Worm (Caenorhabditis elegans) whole organism, L4/young adult: ENCODE results near the gene M163.7.
A peak's percentile ranks its signal among the peaks of the same experiment; 100 is the strongest.

Source experiments
- W03F9.2 ChIP-seq: fragments of 150-350 bp; optimal IDR thresholded peaks from 2 replicates; lab custom pipeline; 2014; ENCODE audit warnings: missing biosample characterization, missing genetic modification characterization
- dao-5 ChIP-seq: sonication (generic microtip); optimal IDR thresholded peaks from 2 replicates; lab custom pipeline; 2016; ENCODE audit warnings: missing genotype, missing genetic modification characterization, moderate library complexity, missing compliant biosample characterization
- him-1 ChIP-seq: sonication (generic microtip); optimal IDR thresholded peaks from 2 replicates; lab custom pipeline; 2016; ENCODE audit warnings: missing genotype, missing genetic modification reagents, missing genetic modification characterization, missing compliant biosample characterization

The M163.7 gene

DNA sequence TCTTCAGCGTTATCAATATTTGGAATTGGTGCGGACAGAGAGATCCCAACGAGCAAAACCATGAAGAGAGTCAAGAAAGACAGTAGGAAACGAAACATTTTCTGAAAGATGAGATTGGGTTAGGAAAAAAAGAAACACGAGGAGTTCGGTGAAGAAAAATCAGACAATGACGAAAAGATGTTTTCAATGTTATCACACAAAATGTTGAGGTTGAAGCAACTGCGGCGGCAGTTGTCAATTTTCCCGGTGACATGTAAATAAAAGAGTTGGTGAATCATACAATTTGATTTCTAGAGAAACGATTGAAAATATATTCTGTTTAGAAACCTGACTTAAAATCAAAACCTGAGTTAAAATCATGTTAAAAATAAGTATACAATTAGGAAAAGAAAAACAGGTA is 10.9 kb upstream of the M163.7 start, which contains the start of gene F23D12.7:
TSS of gene F23D12.7 (minus strand) at position 101 of the 400 bp plus-strand sequence.
- TF ChIP-seq dao-5 (tag; lab: Kevin White, UChicago) (no peak), him-1 (tag; lab: Kevin White, UChicago) (no peak), W03F9.2 (tag; lab: Kevin White, UChicago) (no peak)

DNA sequence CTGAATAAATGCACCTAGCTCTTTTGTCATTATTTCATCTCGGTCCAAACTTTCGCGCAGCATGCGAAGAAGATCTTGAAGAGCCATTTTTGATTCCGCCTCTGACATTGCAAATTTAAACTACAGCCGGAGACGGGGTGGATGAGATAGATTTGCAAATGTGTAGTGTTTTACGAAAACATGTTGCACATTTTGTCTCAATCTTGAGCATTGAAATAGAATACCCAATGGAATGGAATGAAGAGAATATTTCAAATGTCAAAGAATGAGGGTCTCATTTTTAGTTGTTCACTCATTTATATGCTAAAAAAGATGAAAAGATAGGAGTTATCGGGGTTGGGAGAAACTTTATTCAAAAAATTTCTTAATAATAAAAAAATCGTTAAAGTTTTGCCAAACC is 9.2 kb upstream of the M163.7 start, which contains the start of gene Y66C5A.1:
TSS of gene Y66C5A.1 (minus strand) at position 101 of the 400 bp plus-strand sequence.
- TF ChIP-seq him-1 (tag; lab: Kevin White, UChicago) (no peak), dao-5 (tag; lab: Kevin White, UChicago) (no peak), W03F9.2 (tag; lab: Kevin White, UChicago) (no peak)

DNA sequence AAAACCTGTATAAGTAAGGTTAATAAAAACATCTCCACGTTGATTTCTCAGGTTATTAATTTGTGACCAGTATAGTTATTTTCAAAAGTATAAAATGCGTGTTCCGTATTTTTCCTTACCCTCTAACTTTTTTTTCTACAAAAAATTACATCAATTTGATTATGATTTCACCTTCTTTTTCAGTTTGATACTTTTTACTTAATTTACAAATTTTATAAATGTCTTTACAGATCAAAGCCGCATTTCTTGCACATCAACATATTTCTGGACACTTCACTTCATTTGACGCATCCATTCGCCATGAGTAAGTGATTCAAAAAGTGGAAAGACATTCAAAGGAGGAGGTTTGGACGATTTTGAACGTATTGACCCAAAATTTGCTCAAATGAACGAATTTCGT is 4.2 kb upstream of the M163.7 start, which contains the start of gene Y66C5A.2:
TSS of gene Y66C5A.2 (plus strand) at position 301 of the 400 bp plus-strand sequence.
- no peak for TF ChIP-seq W03F9.2 (tag; lab: Kevin White, UChicago)
- TF ChIP-seq dao-5 (tag; lab: Kevin White, UChicago) = no peak
- TF ChIP-seq him-1 (tag; lab: Kevin White, UChicago) = no peak

DNA sequence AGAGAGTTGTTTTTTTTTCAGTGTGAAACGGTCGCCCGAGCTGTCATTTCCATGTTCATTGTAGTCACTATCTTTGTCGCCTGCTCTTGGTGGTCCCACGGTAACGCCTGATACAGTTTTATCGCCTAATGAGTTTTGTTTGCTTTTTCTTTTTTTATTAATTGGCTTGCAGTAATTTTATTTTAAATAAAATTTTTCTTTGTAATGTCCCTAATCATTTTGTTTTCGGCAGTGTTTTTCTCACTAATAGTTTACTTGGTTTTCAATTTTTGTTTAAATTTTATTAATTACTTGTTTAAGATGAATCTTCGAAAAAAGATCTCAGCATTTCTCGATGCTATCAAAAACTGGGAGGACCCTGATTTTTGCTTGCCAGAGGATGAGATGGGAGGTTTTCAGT is 980 bp downstream of the M163.7 start, which contains the start of gene M163.22:
TSS of gene M163.22 (plus strand) at position 301 of the 400 bp plus-strand sequence.
- TF ChIP-seq W03F9.2 (tag; lab: Kevin White, UChicago) (no peak), him-1 (tag; lab: Kevin White, UChicago) (no peak), dao-5 (tag; lab: Kevin White, UChicago) (no peak)

DNA sequence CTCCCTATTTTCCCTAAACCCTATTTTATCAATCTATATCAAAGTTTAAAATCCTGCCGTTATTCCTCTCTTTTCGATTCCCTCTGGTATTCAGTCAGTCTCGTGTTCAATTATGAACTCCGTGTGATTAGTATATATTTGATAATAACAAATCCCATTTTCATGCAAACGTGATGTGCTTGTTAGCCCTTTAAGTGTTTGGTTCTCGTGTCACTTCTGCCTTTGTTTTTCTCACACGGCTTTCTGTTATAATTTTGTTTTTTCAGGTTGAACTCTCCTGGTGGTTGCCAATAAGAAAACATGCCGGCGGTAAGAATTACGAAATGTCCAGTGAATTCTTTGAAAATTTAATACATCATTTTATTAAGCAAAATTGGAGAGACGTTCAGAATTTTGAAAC is 1.9 kb downstream of the M163.7 start, which contains the start of gene M163.21:
TSS of gene M163.21 (plus strand) at position 301 of the 400 bp plus-strand sequence.
- no peak for TF ChIP-seq dao-5 (tag; lab: Kevin White, UChicago)
- no peak for TF ChIP-seq W03F9.2 (tag; lab: Kevin White, UChicago)
- TF ChIP-seq him-1 (tag; lab: Kevin White, UChicago) = no peak

DNA sequence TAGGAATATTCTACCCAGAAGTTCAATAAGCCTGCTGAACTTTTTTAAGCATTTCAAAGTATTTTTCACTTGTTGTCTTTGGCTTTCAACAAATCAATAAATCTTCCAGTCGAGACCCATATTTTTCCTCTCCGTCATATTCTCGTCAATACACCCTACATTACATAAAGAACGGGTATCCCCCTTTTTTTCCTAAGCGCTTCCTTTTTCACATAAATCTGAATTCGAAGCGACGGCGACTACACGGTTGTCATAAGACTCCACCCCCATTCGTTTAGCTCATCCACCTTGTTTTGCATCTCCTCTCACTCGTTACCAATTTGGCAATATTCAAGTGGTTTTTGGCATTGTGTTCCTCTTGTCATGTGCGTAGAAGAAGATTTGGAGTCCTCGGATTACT is 4.7 kb downstream of the M163.7 start, which contains the start of gene M163.9:
TSS of gene M163.9 (plus strand) at position 301 of the 400 bp plus-strand sequence.
- TF ChIP-seq him-1 (tag; lab: Kevin White, UChicago) (no peak), dao-5 (tag; lab: Kevin White, UChicago) (no peak), W03F9.2 (tag; lab: Kevin White, UChicago) (no peak)

DNA sequence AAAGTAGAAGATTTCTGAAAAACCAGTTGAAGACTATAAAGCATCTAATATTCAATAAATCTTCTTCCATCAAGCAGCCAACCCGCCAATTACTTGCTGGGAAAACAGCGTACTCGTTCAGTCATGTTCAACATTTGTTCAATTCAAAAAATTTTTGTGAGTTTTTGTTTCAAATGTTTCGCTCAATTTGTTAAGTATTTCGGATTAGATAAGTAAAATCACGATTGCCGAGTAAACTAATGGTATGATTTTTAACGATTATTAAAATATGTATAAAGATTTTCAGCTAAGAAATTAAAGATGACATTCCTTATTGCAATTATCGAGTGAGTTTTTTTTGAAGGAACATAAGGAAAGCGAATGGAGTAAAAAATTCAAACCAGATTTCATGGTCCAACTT is 6.1 kb downstream of the M163.7 start, which contains the start of gene M163.10:
TSS of gene M163.10 (plus strand) at position 301 of the 400 bp plus-strand sequence.
- TF ChIP-seq dao-5 (tag; lab: Kevin White, UChicago) (no peak), W03F9.2 (tag; lab: Kevin White, UChicago) (no peak), him-1 (tag; lab: Kevin White, UChicago) (no peak)

DNA sequence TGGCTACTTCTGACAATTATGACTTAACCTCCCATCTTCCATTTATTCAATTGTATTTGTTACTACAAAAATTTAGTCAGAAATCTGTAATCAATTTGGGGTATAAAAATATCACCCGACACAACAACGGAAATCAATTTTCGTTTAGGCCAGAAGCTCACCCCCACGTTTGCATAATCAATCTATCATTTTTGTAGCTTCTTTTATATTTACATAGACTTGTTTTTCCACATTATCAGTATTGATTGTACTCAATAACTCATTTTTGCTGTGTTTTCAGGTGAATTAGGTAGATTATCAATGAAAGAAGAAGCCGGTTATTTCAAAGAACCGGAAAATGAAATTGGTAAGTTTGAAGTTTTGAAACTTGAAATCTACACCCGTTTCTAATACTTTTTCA is 9.1 kb downstream of the M163.7 start, which contains the start of gene M163.5:
TSS of gene M163.5 (plus strand) at position 301 of the 400 bp plus-strand sequence.
- TF ChIP-seq W03F9.2 (tag; lab: Kevin White, UChicago) (no peak), dao-5 (tag; lab: Kevin White, UChicago) (no peak), him-1 (tag; lab: Kevin White, UChicago) (no peak)

DNA sequence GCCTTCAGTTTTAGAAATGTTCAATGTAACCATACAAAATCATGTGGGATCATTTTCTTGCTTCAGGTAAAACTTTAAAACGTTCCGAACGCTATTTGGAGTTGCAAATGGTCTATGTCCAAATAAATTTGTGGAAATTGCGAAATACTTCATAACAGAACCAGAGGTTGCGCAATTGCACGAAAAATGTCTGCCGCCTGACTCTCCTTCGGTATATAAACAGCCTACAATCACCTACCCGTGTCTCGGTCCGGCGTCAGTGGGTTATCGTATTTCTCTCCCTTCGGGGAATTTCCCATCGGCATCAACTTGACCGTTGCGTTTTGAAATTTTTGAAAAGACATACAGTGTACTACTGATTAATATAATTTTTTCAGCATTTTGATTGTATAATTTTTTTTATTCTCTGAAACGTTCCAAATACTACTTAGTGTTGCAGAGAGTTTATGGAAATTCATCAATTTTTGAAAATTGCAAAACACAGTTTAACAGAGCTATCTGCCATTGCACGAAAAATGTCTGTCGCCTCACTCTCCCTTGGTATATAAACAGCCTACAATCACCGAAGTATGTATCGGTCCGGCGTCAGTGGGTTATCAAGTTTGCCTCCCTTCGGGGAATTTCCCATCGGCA is 12.1 kb downstream of the M163.7 start:
- TF ChIP-seq W03F9.2 (tag; lab: Kevin White, UChicago) (peak; percentile 20), him-1 (tag; lab: Kevin White, UChicago) (no peak), dao-5 (tag; lab: Kevin White, UChicago) (peak; percentile 4)

DNA sequence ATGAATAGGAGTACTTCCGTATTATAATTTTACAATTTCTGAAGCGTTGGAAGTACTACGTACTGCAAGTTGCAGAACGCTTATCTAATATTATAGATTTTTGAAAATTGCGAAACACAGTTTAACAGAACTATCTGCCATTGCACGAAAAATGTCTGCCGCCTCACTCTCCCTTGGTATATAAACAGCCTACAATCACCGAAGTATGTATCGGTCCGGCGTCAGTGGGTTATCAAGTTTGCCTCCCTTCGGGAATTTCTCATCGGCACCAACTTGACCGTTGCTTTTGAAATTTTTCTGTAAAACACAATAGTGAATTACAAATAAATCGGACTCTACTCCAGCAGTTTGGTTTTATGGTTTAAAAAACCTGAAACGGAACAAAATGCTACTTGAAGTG is 12.7 kb downstream of the M163.7 start:
- TF ChIP-seq him-1 (tag; lab: Kevin White, UChicago) = no peak

DNA sequence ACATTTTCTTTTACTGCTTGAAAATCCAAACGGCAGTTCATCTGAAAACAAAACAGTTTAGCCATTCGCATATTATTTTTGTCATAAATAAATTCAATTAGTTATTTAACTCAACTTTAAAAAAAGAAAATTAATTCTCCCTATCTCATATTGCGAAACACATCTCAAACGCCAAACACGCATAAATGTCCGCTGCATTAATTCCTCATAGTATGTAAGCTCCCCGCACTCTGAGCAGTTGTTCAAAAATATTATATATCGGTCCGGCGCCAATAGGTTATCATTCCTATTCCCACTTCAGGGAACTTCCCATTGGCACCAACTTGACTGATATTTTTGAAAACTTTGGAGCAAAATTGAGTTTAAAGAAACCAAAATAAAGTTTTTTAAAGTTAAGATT is 13.6 kb downstream of the M163.7 start:
- TF ChIP-seq him-1 (tag; lab: Kevin White, UChicago) (no peak), W03F9.2 (tag; lab: Kevin White, UChicago) (no peak), dao-5 (tag; lab: Kevin White, UChicago) (no peak)

DNA sequence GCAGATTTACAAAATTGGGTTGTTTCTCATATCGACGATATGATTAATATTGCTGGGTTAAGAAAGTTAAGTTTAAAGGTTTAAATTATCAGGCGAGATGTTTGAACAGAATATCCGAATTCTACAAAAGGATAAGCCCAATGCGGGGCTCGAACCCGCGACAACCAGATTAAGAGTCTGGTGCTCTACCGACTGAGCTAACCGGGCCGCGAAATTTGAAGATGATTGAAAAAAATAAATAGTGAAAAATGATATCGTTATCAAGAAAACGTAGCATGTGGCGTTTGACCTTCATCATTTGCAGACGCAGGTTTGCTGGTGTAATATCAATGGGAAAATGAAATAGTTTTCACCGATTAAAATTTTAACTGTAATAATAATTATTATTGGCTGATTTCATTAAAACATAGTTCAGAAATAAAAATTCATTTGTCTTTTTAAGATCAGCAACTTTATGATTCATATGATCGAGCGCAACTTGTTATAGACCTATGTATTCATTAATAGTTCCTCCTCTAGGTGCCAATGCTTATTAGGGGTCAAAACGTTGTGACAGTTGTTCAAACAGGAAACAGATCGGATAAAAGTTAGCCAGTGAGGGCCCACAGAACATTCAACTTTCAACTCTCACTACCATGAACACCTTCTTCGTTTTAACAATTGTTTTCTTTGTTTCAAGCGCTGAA is 14.3 kb downstream of the M163.7 start, which contains the start of gene M163.11:
TSS of gene M163.11 (plus strand) at position 636 of the 686 bp plus-strand sequence.
- TF ChIP-seq dao-5 (tag; lab: Kevin White, UChicago) (peak; percentile 48), him-1 (tag; lab: Kevin White, UChicago) (no peak)

DNA sequence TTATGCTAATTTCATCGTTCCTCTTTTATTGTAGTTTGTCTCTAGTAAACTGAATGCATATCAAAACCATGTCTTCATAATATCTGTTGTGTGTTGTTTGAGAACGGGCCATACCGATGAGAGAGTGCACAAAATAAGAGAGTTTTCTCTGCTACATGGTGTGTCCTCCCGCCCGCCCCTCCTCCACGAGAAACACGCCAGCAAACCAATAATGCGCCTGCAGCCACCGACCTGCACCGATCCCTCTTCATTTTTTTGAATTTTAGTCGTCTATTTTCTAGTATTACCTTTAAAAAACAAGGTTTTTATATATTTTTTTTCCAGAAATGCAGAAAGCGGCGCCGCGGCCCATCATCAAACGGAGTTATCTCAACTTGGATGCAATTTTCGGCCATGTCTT is 15.6 kb downstream of the M163.7 start, which contains the start of gene gfi-3:
TSS of gene gfi-3 (plus strand) at position 325 of the 400 bp plus-strand sequence.
- TF ChIP-seq W03F9.2 (tag; lab: Kevin White, UChicago) (peak; percentile 41), dao-5 (tag; lab: Kevin White, UChicago) (no peak), him-1 (tag; lab: Kevin White, UChicago) (peak; percentile 4)
